Worm (Caenorhabditis elegans) whole organism, L2 larva: Measurements from ENCODE around the gene cyp-25A2.

Source experiments
- C34F6.9 ChIP-seq: fragments of 150-350 bp; optimal IDR thresholded peaks from 2 replicates; lab custom pipeline; 2014; ENCODE audit warnings: missing biosample characterization, missing genetic modification characterization
- F13H6.1 ChIP-seq: sonication (generic microtip); optimal IDR thresholded peaks from 2 replicates; lab custom pipeline; 2016; ENCODE audit warnings: missing genetic modification characterization, missing compliant biosample characterization
- R02D3.7 ChIP-seq: fragments of 150-350 bp; optimal IDR thresholded peaks from 2 replicates; lab custom pipeline; 2014; ENCODE audit warnings: missing biosample characterization, missing genetic modification characterization
- Y55F3AM.14 ChIP-seq: fragments of 200-800 bp; sonication (Bioruptor generic); optimal IDR thresholded peaks from 2 replicates; lab custom pipeline; 2018; ENCODE audit warnings: mild to moderate bottlenecking, missing genetic modification characterization, missing compliant biosample characterization
- ZK546.5 ChIP-seq: sonication (generic microtip); optimal IDR thresholded peaks from 2 replicates; lab custom pipeline; 2017; ENCODE audit warnings: missing biosample characterization, missing genetic modification characterization
- alr-1 ChIP-seq: fragments of 150-350 bp; optimal IDR thresholded peaks from 2 replicates; lab custom pipeline; 2014; ENCODE audit warnings: missing biosample characterization, missing genetic modification characterization
- aly-2 ChIP-seq: fragments of 150-350 bp; optimal IDR thresholded peaks from 2 replicates; lab custom pipeline; 2014; ENCODE audit warnings: missing biosample characterization, missing genetic modification characterization
- ama-1 ChIP-seq: fragments of 150-350 bp; optimal IDR thresholded peaks from 2 replicates; lab custom pipeline; 2018; ENCODE audit warnings: inconsistent platforms
- blmp-1 ChIP-seq: sonication (generic microtip); optimal IDR thresholded peaks from 2 replicates; lab custom pipeline; 2017; ENCODE audit warnings: missing genetic modification characterization, mild to moderate bottlenecking, missing compliant biosample characterization, antibody characterized with exemption, moderate library complexity; ENCODE audit not compliant: insufficient read depth
- ceh-16 ChIP-seq: fragments of 150-350 bp; optimal IDR thresholded peaks from 2 replicates; lab custom pipeline; 2014; ENCODE audit warnings: missing biosample characterization, missing genetic modification characterization
- ceh-82 ChIP-seq: fragments of 150-350 bp; optimal IDR thresholded peaks from 2 replicates; lab custom pipeline; 2014; ENCODE audit warnings: missing biosample characterization, missing genetic modification characterization
- crh-2 ChIP-seq: sonication (generic microtip); optimal IDR thresholded peaks from 2 replicates; lab custom pipeline; 2017; ENCODE audit warnings: missing biosample characterization, missing genetic modification characterization
- dmd-4 ChIP-seq: sonication (generic microtip); optimal IDR thresholded peaks from 2 replicates; lab custom pipeline; 2017; ENCODE audit warnings: missing biosample characterization, missing genetic modification characterization
- egl-27 ChIP-seq: sonication (generic microtip); optimal IDR thresholded peaks from 3 replicates; lab custom pipeline; 2017; ENCODE audit warnings: missing biosample characterization, missing genetic modification reagents, missing genetic modification characterization
- elt-3 ChIP-seq: sonication (generic microtip); optimal IDR thresholded peaks from 2 replicates; lab custom pipeline; 2017; ENCODE audit warnings: missing biosample characterization, missing genetic modification characterization
- fos-1 ChIP-seq: fragments of 150-350 bp; optimal IDR thresholded peaks from 2 replicates; lab custom pipeline; 2014; ENCODE audit warnings: missing biosample characterization, missing genetic modification characterization
- gmeb-1 ChIP-seq: fragments of 150-350 bp; optimal IDR thresholded peaks from 2 replicates; lab custom pipeline; 2014; ENCODE audit warnings: missing biosample characterization, missing genetic modification characterization
- lin-11 ChIP-seq: fragments of 150-350 bp; sonication (generic microtip); optimal IDR thresholded peaks from 2 replicates; lab custom pipeline; 2014; ENCODE audit warnings: missing biosample characterization, missing genetic modification characterization, inconsistent platforms, mixed read lengths
- lin-13 ChIP-seq: fragments of 150-350 bp; optimal IDR thresholded peaks from 2 replicates; lab custom pipeline; 2014; ENCODE audit warnings: missing biosample characterization, missing genetic modification reagents, missing genetic modification characterization
- lin-39 ChIP-seq: fragments of 150-350 bp; optimal IDR thresholded peaks from 2 replicates; lab custom pipeline; 2014; ENCODE audit warnings: missing biosample characterization, missing genetic modification reagents, missing genetic modification characterization
- lsy-2 ChIP-seq, 2 experiments: fragments of 150-350 bp in 1 of 2; sonication (generic microtip) in 1 of 2; optimal IDR thresholded peaks; 2 replicates each; lab custom pipeline; 2014 to 2017; ENCODE audit warnings: missing biosample characterization in 2 of 2, missing genetic modification characterization in 2 of 2
- mbf-1 ChIP-seq: sonication (generic microtip); optimal IDR thresholded peaks from 2 replicates; lab custom pipeline; 2017; ENCODE audit warnings: missing biosample characterization, missing genetic modification characterization
- mdl-1 ChIP-seq, 2 experiments: fragments of 150-350 bp in 1 of 2; sonication (generic microtip) in 1 of 2; optimal IDR thresholded peaks; 2 replicates each; lab custom pipeline; 2017; ENCODE audit warnings: missing biosample characterization in 2 of 2, missing genetic modification characterization in 2 of 2
- nhr-10 ChIP-seq: sonication (generic microtip); optimal IDR thresholded peaks from 2 replicates; lab custom pipeline; 2017; ENCODE audit warnings: missing biosample characterization, missing genetic modification characterization
- nhr-11 ChIP-seq: fragments of 150-350 bp; optimal IDR thresholded peaks from 2 replicates; lab custom pipeline; 2014; ENCODE audit warnings: missing biosample characterization, missing genetic modification characterization
- nhr-12 ChIP-seq: fragments of 150-350 bp; optimal IDR thresholded peaks from 2 replicates; lab custom pipeline; 2014; ENCODE audit warnings: missing biosample characterization, missing genetic modification characterization
- nhr-129 ChIP-seq: fragments of 150-350 bp; optimal IDR thresholded peaks from 2 replicates; lab custom pipeline; 2014; ENCODE audit warnings: missing biosample characterization, missing genetic modification characterization
- nhr-23 ChIP-seq: fragments of 150-350 bp; optimal IDR thresholded peaks from 2 replicates; lab custom pipeline; 2014; ENCODE audit warnings: missing biosample characterization, missing genetic modification reagents, missing genetic modification characterization
- nhr-237 ChIP-seq: fragments of 150-350 bp; optimal IDR thresholded peaks from 2 replicates; lab custom pipeline; 2014; ENCODE audit warnings: missing biosample characterization, missing genetic modification characterization
- nhr-25 ChIP-seq: fragments of 150-350 bp; sonication (generic microtip); optimal IDR thresholded peaks from 3 replicates; lab custom pipeline; 2014; ENCODE audit warnings: missing biosample characterization, missing genetic modification characterization
- nhr-6 ChIP-seq: fragments of 150-350 bp; optimal IDR thresholded peaks from 2 replicates; lab custom pipeline; 2014; ENCODE audit warnings: missing biosample characterization, missing genetic modification characterization
- nhr-77 ChIP-seq: fragments of 150-350 bp; optimal IDR thresholded peaks from 2 replicates; lab custom pipeline; 2014; ENCODE audit warnings: missing biosample characterization, missing genetic modification characterization
- peb-1 ChIP-seq: fragments of 150-350 bp; optimal IDR thresholded peaks from 2 replicates; lab custom pipeline; 2014; ENCODE audit warnings: missing biosample characterization, missing genetic modification characterization
- sem-4 ChIP-seq: fragments of 150-350 bp; optimal IDR thresholded peaks from 2 replicates; lab custom pipeline; 2014; ENCODE audit warnings: missing biosample characterization, missing genetic modification reagents, missing genetic modification characterization
- skn-1 ChIP-seq: sonication (generic microtip); optimal IDR thresholded peaks from 2 replicates; lab custom pipeline; 2017; ENCODE audit warnings: missing biosample characterization, missing genetic modification characterization
- sma-3 ChIP-seq: sonication (generic microtip); optimal IDR thresholded peaks from 2 replicates; lab custom pipeline; 2016; ENCODE audit warnings: missing genetic modification reagents, missing genetic modification characterization, missing compliant biosample characterization
- sma-9 ChIP-seq, 2 experiments: fragments of 150-350 bp in 1 of 2; sonication (generic microtip) in 1 of 2; optimal IDR thresholded peaks; 2 replicates each; lab custom pipeline; 2014 to 2016; ENCODE audit warnings: missing genetic modification characterization in 2 of 2, mild to moderate bottlenecking in 1 of 2, missing biosample characterization in 1 of 2, missing compliant biosample characterization in 1 of 2, missing genetic modification reagents in 1 of 2, moderate library complexity in 1 of 2
- snpc-4 ChIP-seq: fragments of 150-350 bp; optimal IDR thresholded peaks from 2 replicates; lab custom pipeline; 2014; ENCODE audit warnings: missing biosample characterization, missing genetic modification characterization
- unc-39 ChIP-seq: fragments of 150-350 bp; optimal IDR thresholded peaks from 2 replicates; lab custom pipeline; 2014; ENCODE audit warnings: missing biosample characterization, missing genetic modification characterization
- unc-55 ChIP-seq: fragments of 150-350 bp; sonication (generic microtip); optimal IDR thresholded peaks from 3 replicates; lab custom pipeline; 2014; ENCODE audit warnings: missing biosample characterization, missing genetic modification reagents, missing genetic modification characterization
- unc-62 ChIP-seq: fragments of 150-350 bp; optimal IDR thresholded peaks from 2 replicates; lab custom pipeline; 2014; ENCODE audit warnings: missing biosample characterization, missing genetic modification reagents, missing genetic modification characterization
- zag-1 ChIP-seq: fragments of 150-350 bp; optimal IDR thresholded peaks from 2 replicates; lab custom pipeline; 2014; ENCODE audit warnings: missing biosample characterization, missing genetic modification characterization
- ztf-1 ChIP-seq: fragments of 200-800 bp; sonication (Bioruptor generic); conservative IDR thresholded peaks from 2 replicates; pipeline ENCODE4 v1.3.6; 2022; ENCODE audit warnings: missing genetic modification characterization, missing compliant biosample characterization
- ztf-11 ChIP-seq: sonication (generic microtip); optimal IDR thresholded peaks from 2 replicates; lab custom pipeline; 2017; ENCODE audit warnings: missing biosample characterization, missing genetic modification characterization
- ztf-4 ChIP-seq: fragments of 150-350 bp; optimal IDR thresholded peaks from 2 replicates; lab custom pipeline; 2014; ENCODE audit warnings: missing biosample characterization, missing genetic modification characterization

cyp-25A2 gene

DNA sequence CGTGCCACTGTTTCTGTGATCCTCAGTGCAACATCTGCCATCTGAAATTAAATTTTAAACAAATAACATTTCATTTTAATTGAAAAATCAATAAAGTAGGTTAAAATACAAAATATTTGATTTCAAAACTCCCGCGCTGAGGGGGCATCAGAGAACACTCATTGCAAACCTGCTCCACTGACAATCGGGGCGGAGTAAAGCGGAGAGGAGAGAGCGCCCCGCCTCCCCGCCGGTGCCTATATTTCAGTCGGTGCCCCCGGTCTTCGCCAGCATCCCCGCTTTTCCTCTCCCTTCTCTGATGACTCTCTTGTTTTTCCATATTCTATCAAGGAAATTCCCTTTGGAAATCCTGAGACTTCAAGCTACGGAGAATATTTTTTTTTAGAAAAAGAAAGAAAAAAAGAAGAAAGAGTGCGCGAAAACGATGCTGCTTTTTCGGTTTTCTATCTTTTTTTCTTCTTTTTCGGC lies 27.9 kb downstream of the cyp-25A2 start, which contains the start of gene brc-1 (continued):
- no peak for TF ChIP-seq skn-1 (tag; lab: Kevin White, UChicago)
- TF ChIP-seq ztf-11 (tag; lab: Kevin White, UChicago) = no peak
- no peak for TF ChIP-seq ztf-1
- peak; percentile 82 for TF ChIP-seq fos-1 (tag; lab: Kevin White, UChicago)
- TF ChIP-seq peb-1 = no peak
- TF ChIP-seq nhr-25 (tag; lab: Kevin White, UChicago) = peak; percentile 63
- peak; percentile 92 for TF ChIP-seq lin-11 (tag; lab: Kevin White, UChicago)
- peak; percentile 78 for TF ChIP-seq F13H6.1 (tag; lab: Kevin White, UChicago)
- peak; percentile 53 for TF ChIP-seq egl-27 (tag; lab: Kevin White, UChicago)
- TF ChIP-seq unc-39 = peak; percentile 40
- no peak for TF ChIP-seq nhr-11 (tag; lab: Kevin White, UChicago)
- peak; percentile 83 for TF ChIP-seq nhr-129
- TF ChIP-seq mdl-1 (tag; optimal IDR thresholded peaks at IDR 0.05; lab: Kevin White, UChicago) = peak; percentile 37 to 62
- TF ChIP-seq alr-1 = no peak
- peak; percentile 82 for TF ChIP-seq sma-9 (GFP tag; optimal IDR thresholded peaks at IDR 0.05; lab: Kevin White, UChicago)
- TF ChIP-seq sma-9 (tag; optimal IDR thresholded peaks at IDR 0.05; lab: Kevin White, UChicago) = no peak
- peak; percentile 95 for TF ChIP-seq lin-13 (GFP tag; lab: Kevin White, UChicago)
- peak; percentile 93 for TF ChIP-seq ama-1

DNA sequence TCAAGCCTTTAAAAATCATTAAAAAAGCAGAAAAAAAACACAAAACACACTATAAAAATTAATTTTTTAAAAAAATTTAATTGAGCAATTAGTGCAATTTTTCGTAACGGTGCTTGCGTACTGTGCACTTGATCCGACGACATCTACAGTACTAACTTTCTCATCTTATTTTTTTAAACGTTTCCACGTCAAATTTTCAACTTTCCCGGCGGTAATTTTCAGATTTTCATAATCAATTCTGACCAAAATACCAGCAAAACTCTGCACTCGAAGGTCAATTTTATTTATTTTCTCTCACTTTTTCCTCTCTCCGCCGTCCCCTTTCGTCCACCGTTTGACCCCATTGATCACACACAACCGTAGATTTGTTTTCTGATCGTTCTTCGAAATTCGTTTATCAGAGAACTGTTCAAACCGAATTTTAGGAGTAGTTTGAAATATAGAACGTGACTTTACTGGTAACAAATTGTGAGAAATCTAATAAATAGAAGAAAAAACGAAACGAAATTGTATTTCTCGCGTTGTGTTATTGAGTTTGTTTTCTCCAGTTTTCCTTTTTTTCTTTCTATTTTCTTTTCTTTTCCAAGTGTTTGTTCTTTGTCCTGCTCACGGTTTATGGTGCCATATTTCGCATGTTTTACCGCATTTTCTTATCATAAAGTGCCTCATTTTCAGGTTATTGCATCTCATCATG lies 28.9 kb downstream of the cyp-25A2 start, which contains the start of gene acs-19:
acs-19 (plus strand) TSS at position 676 of the 694 bp plus-strand sequence.
- TF ChIP-seq sem-4 (tag; lab: Kevin White, UChicago) = peak; percentile 38
- TF ChIP-seq nhr-129 = peak; percentile 14
- no peak for TF ChIP-seq ceh-82 (tag; lab: Kevin White, UChicago)
- peak; percentile 32 for TF ChIP-seq crh-2 (tag; lab: Kevin White, UChicago)
- peak; percentile 35 for TF ChIP-seq nhr-6 (tag; lab: Kevin White, UChicago)
- TF ChIP-seq nhr-10 (tag; lab: Kevin White, UChicago) = no peak
- TF ChIP-seq ztf-4 (tag; lab: Kevin White, UChicago) = peak; percentile 17
- TF ChIP-seq lin-13 (GFP tag; lab: Kevin White, UChicago) = peak; percentile 20
- TF ChIP-seq C34F6.9 (tag; lab: Kevin White, UChicago) = peak; percentile 29
- no peak for TF ChIP-seq sma-3 (GFP tag; lab: Kevin White, UChicago)
- TF ChIP-seq Y55F3AM.14 (GFP tag; lab: Kevin White, UChicago) = peak; percentile 25
- peak in 1 of 2 experiments; percentile 35 for TF ChIP-seq lsy-2 (tag; optimal IDR thresholded peaks at IDR 0.05; lab: Kevin White, UChicago)

DNA sequence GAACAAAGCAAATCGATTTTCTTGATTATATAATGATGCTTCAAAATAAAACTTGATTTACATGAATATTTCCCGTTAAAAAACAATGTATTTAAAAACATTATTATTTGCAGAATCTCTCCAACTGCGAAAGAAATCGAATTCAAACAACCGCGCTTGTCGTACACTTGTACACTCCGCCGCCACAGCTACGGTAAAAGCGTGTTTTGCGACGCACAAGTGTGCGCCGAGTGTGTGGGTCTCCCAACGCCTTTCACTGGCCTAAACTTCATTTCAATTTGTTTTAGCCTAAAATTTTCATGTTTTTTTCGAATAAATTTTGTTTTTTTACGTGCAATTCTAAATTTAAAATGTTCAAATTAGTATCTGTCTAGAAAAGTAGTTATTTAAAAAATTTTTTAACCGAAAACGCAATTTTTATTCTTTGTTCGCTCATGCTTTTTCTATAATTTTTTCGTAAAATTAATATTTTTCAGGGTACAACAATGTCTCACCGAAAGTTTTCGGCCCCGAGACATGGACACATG lies 32.4 kb downstream of the cyp-25A2 start, which contains the start of gene rpl-3:
rpl-3 (plus strand) TSS at position 477 of the 527 bp plus-strand sequence.
- peak; percentile 96 for TF ChIP-seq snpc-4 (tag; lab: Kevin White, UChicago)
- TF ChIP-seq zag-1 (tag; lab: Kevin White, UChicago) = peak; percentile 100
- peak; percentile 86 for TF ChIP-seq nhr-12
- peak; percentile 100 for TF ChIP-seq lsy-2 (tag; optimal IDR thresholded peaks at IDR 0.05; lab: Kevin White, UChicago)
- TF ChIP-seq lin-39 (tag; lab: Kevin White, UChicago) = peak; percentile 86
- peak; percentile 98 for TF ChIP-seq unc-39
- TF ChIP-seq elt-3 = peak; percentile 82
- peak; percentile 100 for TF ChIP-seq gmeb-1 (tag; lab: Kevin White, UChicago)
- TF ChIP-seq ztf-1 = peak; percentile 100
- peak; percentile 84 for TF ChIP-seq dmd-4 (tag; lab: Kevin White, UChicago)
- TF ChIP-seq nhr-6 (tag; lab: Kevin White, UChicago) = peak; percentile 100
- TF ChIP-seq ceh-82 (tag; lab: Kevin White, UChicago) = peak; percentile 100
- peak; percentile 90 for TF ChIP-seq R02D3.7 (tag; lab: Kevin White, UChicago)
- TF ChIP-seq ZK546.5 = peak; percentile 95
- peak; percentile 100 for TF ChIP-seq egl-27 (tag; lab: Kevin White, UChicago)
- peak; percentile 100 for TF ChIP-seq ceh-16 (tag; lab: Kevin White, UChicago)
- peak; percentile 96 for TF ChIP-seq skn-1 (tag; lab: Kevin White, UChicago)
- peak; percentile 93 for TF ChIP-seq nhr-11 (tag; lab: Kevin White, UChicago)
- TF ChIP-seq nhr-237 (tag; lab: Kevin White, UChicago) = peak; percentile 97
- TF ChIP-seq alr-1 = no peak
- TF ChIP-seq mbf-1 (tag; lab: Kevin White, UChicago) = peak; percentile 72
- peak; percentile 99 for TF ChIP-seq nhr-77 (tag; lab: Kevin White, UChicago)
- TF ChIP-seq ztf-4 (tag; lab: Kevin White, UChicago) = peak; percentile 100
- TF ChIP-seq unc-62 (GFP tag; lab: Kevin White, UChicago) = peak; percentile 99
- peak; percentile 99 for TF ChIP-seq nhr-129
- TF ChIP-seq aly-2 (tag; lab: Kevin White, UChicago) = peak; percentile 83
- TF ChIP-seq sma-9 (GFP tag; optimal IDR thresholded peaks at IDR 0.05; lab: Kevin White, UChicago) = peak; percentile 100
- TF ChIP-seq sma-9 (tag; optimal IDR thresholded peaks at IDR 0.05; lab: Kevin White, UChicago) = no peak
- peak; percentile 99 for TF ChIP-seq blmp-1 (tag; lab: Kevin White, UChicago)
- TF ChIP-seq C34F6.9 (tag; lab: Kevin White, UChicago) = peak; percentile 100
- TF ChIP-seq nhr-23 (tag; lab: Kevin White, UChicago) = peak; percentile 82
- TF ChIP-seq lin-13 (GFP tag; lab: Kevin White, UChicago) = peak; percentile 100
- TF ChIP-seq unc-55 = peak; percentile 100
- peak; percentile 100 for TF ChIP-seq Y55F3AM.14 (GFP tag; lab: Kevin White, UChicago)
